Fruit fly (Drosophila melanogaster) whole organism, prepupa: ENCODE results near the gene CG7120.

Source experiments
- Blimp-1 ChIP-seq: fragments of 200-800 bp; sonication (Bioruptor generic); optimal IDR thresholded peaks from 3 replicates; lab custom pipeline; 2017; ENCODE audit warnings: missing biosample characterization, missing genetic modification characterization, mild to moderate bottlenecking, moderate library complexity, missing genetic modification reagents
- CG10631 ChIP-seq: fragments of 200-800 bp; sonication (Bioruptor generic); optimal IDR thresholded peaks from 2 replicates; lab custom pipeline; 2016; ENCODE audit warnings: missing biosample characterization, missing genetic modification characterization
- CG10669 ChIP-seq: fragments of 200-800 bp; sonication (Bioruptor generic); optimal IDR thresholded peaks from 3 replicates; lab custom pipeline; 2018; ENCODE audit warnings: missing biosample characterization, mild to moderate bottlenecking, missing genetic modification characterization, moderate library complexity
- CG11762 ChIP-seq: fragments of 200-800 bp; sonication (Bioruptor generic); optimal IDR thresholded peaks from 3 replicates; lab custom pipeline; 2016; ENCODE audit warnings: missing biosample characterization, missing genetic modification characterization; ENCODE audit not compliant: insufficient read depth
- CG11902 ChIP-seq: fragments of 200-800 bp; sonication (Bioruptor generic); optimal IDR thresholded peaks from 3 replicates; lab custom pipeline; 2016; ENCODE audit warnings: missing biosample characterization, missing genetic modification characterization
- CG15336 ChIP-seq: fragments of 200-800 bp; sonication (Bioruptor generic); IDR thresholded peaks from 2 replicates; pipeline ENCODE4 v1.3.6; 2022; ENCODE audit warnings: missing biosample characterization, missing genetic modification characterization
- CG1621 ChIP-seq: fragments of 200-800 bp; sonication (Bioruptor generic); optimal IDR thresholded peaks from 3 replicates; lab custom pipeline; 2018; ENCODE audit warnings: missing biosample characterization, mild to moderate bottlenecking, missing genetic modification characterization
- CG31627 ChIP-seq: fragments of 200-800 bp; sonication (Bioruptor generic); optimal IDR thresholded peaks from 3 replicates; lab custom pipeline; 2016; ENCODE audit warnings: missing biosample characterization, missing genetic modification characterization
- CG32006 ChIP-seq: fragments of 200-800 bp; sonication (Bioruptor generic); optimal IDR thresholded peaks from 3 replicates; lab custom pipeline; 2017; ENCODE audit warnings: missing biosample characterization, mild to moderate bottlenecking, missing genetic modification characterization
- CG3919 ChIP-seq: fragments of 200-800 bp; sonication (Bioruptor generic); optimal IDR thresholded peaks from 3 replicates; lab custom pipeline; 2016; ENCODE audit warnings: missing biosample characterization, missing genetic modification characterization
- CG4318 ChIP-seq: fragments of 200-800 bp; sonication (Bioruptor generic); optimal IDR thresholded peaks from 3 replicates; lab custom pipeline; 2017; ENCODE audit warnings: missing biosample characterization, mild to moderate bottlenecking, missing genetic modification characterization
- CG6163 ChIP-seq: fragments of 200-800 bp; sonication (Bioruptor generic); IDR thresholded peaks from 3 replicates; pipeline ENCODE4 v1.3.6; 2022; ENCODE audit warnings: missing biosample characterization, missing genetic modification characterization
- CG6792 ChIP-seq: fragments of 200-800 bp; sonication (Bioruptor generic); optimal IDR thresholded peaks from 3 replicates; lab custom pipeline; 2016; ENCODE audit warnings: missing biosample characterization, missing genetic modification characterization
- CG6808 ChIP-seq: fragments of 200-800 bp; sonication (Bioruptor generic); optimal IDR thresholded peaks from 3 replicates; lab custom pipeline; 2017; ENCODE audit warnings: missing biosample characterization, missing genetic modification characterization, mild to moderate bottlenecking, moderate library complexity, missing genetic modification reagents
- CG6854 ChIP-seq: fragments of 200-800 bp; sonication (Bioruptor generic); optimal IDR thresholded peaks from 2 replicates; lab custom pipeline; 2017; ENCODE audit warnings: missing biosample characterization, mild to moderate bottlenecking, missing genetic modification characterization
- CG7368 ChIP-seq: fragments of 200-800 bp; sonication (Bioruptor generic); optimal IDR thresholded peaks from 3 replicates; lab custom pipeline; 2016; ENCODE audit warnings: missing biosample characterization, missing genetic modification characterization
- CG8119 ChIP-seq: fragments of 200-800 bp; sonication (Bioruptor generic); IDR thresholded peaks from 3 replicates; pipeline ENCODE4 v1.3.6; 2022; ENCODE audit warnings: missing biosample characterization, missing genetic modification characterization
- CG8632 ChIP-seq: fragments of 200-800 bp; sonication (Bioruptor generic); optimal IDR thresholded peaks from 3 replicates; lab custom pipeline; 2016; ENCODE audit warnings: missing biosample characterization, missing genetic modification characterization
- CG9139 ChIP-seq: fragments of 200-800 bp; sonication (Bioruptor generic); optimal IDR thresholded peaks from 3 replicates; lab custom pipeline; 2017; ENCODE audit warnings: missing biosample characterization, mild to moderate bottlenecking, missing genetic modification characterization
- Eip75B ChIP-seq: fragments of 200-800 bp; sonication (Bioruptor generic); optimal IDR thresholded peaks from 3 replicates; lab custom pipeline; 2016; ENCODE audit warnings: missing biosample characterization, missing genetic modification characterization
- Eip78C ChIP-seq: fragments of 200-800 bp; sonication (Bioruptor generic); peaks from one replicate; lab custom pipeline; 2016; ENCODE audit warnings: missing biosample characterization, missing genetic modification characterization
- Eip93F ChIP-seq: fragments of 200-800 bp; sonication (Bioruptor generic); optimal IDR thresholded peaks from 2 replicates; lab custom pipeline; 2016; ENCODE audit warnings: missing biosample characterization, mild to moderate bottlenecking, missing genetic modification characterization
- Ets21C ChIP-seq: fragments of 200-800 bp; sonication (Bioruptor generic); optimal IDR thresholded peaks from 3 replicates; lab custom pipeline; 2016; ENCODE audit warnings: missing biosample characterization, missing genetic modification characterization
- Lpt ChIP-seq: fragments of 200-800 bp; sonication (Bioruptor generic); optimal IDR thresholded peaks from 3 replicates; lab custom pipeline; 2016; ENCODE audit warnings: missing biosample characterization, missing genetic modification characterization
- Met ChIP-seq: fragments of 200-800 bp; sonication (Bioruptor generic); optimal IDR thresholded peaks from 3 replicates; lab custom pipeline; 2016; ENCODE audit warnings: missing biosample characterization, missing genetic modification characterization
- Smox ChIP-seq: fragments of 200-800 bp; sonication (Bioruptor generic); optimal IDR thresholded peaks from 3 replicates; lab custom pipeline; 2016; ENCODE audit warnings: missing biosample characterization, missing genetic modification characterization
- Sox102F ChIP-seq: fragments of 200-800 bp; sonication (Bioruptor generic); optimal IDR thresholded peaks from 2 replicates; lab custom pipeline; 2016; ENCODE audit warnings: missing biosample characterization, mild to moderate bottlenecking, missing genetic modification characterization
- Sox14 ChIP-seq: fragments of 200-800 bp; sonication (Bioruptor generic); optimal IDR thresholded peaks from 3 replicates; lab custom pipeline; 2016; ENCODE audit warnings: missing biosample characterization, missing genetic modification characterization
- Sox15 ChIP-seq: fragments of 200-800 bp; sonication (Bioruptor generic); optimal IDR thresholded peaks from 3 replicates; lab custom pipeline; 2016; ENCODE audit warnings: missing biosample characterization, missing genetic modification characterization
- achi ChIP-seq: fragments of 200-800 bp; sonication (Bioruptor generic); optimal IDR thresholded peaks from 3 replicates; lab custom pipeline; 2016; ENCODE audit warnings: missing biosample characterization, missing genetic modification characterization
- cyc ChIP-seq: fragments of 200-800 bp; sonication (Bioruptor generic); optimal IDR thresholded peaks from 3 replicates; lab custom pipeline; 2016; ENCODE audit warnings: missing biosample characterization, missing genetic modification characterization
- dac ChIP-seq: fragments of 200-800 bp; sonication (Bioruptor generic); optimal IDR thresholded peaks from 2 replicates; lab custom pipeline; 2017; ENCODE audit warnings: missing biosample characterization, mild to moderate bottlenecking, missing genetic modification characterization
- dsx ChIP-seq: fragments of 200-800 bp; optimal IDR thresholded peaks from 3 replicates; lab custom pipeline; 2019; ENCODE audit warnings: missing biosample characterization, mild to moderate bottlenecking, missing genetic modification characterization, moderate library complexity; ENCODE audit not compliant: poor library complexity, severe bottlenecking
- eg ChIP-seq: fragments of 200-800 bp; sonication (Bioruptor generic); IDR thresholded peaks from 3 replicates; pipeline ENCODE4 v1.3.6; 2022; ENCODE audit warnings: missing biosample characterization, missing genetic modification characterization
- esn ChIP-seq: fragments of 200-800 bp; sonication (Bioruptor generic); optimal IDR thresholded peaks from 2 replicates; lab custom pipeline; 2016; ENCODE audit warnings: missing biosample characterization, mild to moderate bottlenecking, missing genetic modification characterization, moderate library complexity
- fd59A ChIP-seq: fragments of 200-800 bp; sonication (Bioruptor generic); optimal IDR thresholded peaks from 2 replicates; lab custom pipeline; 2017; ENCODE audit warnings: missing biosample characterization, mild to moderate bottlenecking, missing genetic modification characterization, missing genetic modification reagents
- fd85E ChIP-seq: fragments of 200-800 bp; sonication (Bioruptor generic); optimal IDR thresholded peaks from 3 replicates; lab custom pipeline; 2016; ENCODE audit warnings: missing biosample characterization, missing genetic modification characterization
- fkh ChIP-seq: fragments of 200-800 bp; sonication (Bioruptor generic); optimal IDR thresholded peaks from 3 replicates; lab custom pipeline; 2017; ENCODE audit warnings: missing biosample characterization, mild to moderate bottlenecking, missing genetic modification characterization, moderate library complexity
- lz ChIP-seq: fragments of 200-800 bp; sonication (Bioruptor generic); optimal IDR thresholded peaks from 3 replicates; lab custom pipeline; 2016; ENCODE audit warnings: missing biosample characterization, missing genetic modification characterization
- net ChIP-seq: fragments of 200-800 bp; sonication (Bioruptor generic); optimal IDR thresholded peaks from 3 replicates; lab custom pipeline; 2016; ENCODE audit warnings: missing biosample characterization, missing genetic modification characterization
- pdm3 ChIP-seq: fragments of 200-800 bp; sonication (Bioruptor generic); optimal IDR thresholded peaks from 3 replicates; lab custom pipeline; 2016; ENCODE audit warnings: missing biosample characterization, missing genetic modification characterization
- spab ChIP-seq: fragments of 200-800 bp; sonication (Bioruptor generic); optimal IDR thresholded peaks from 2 replicates; lab custom pipeline; 2017; ENCODE audit warnings: missing biosample characterization, mild to moderate bottlenecking, missing genetic modification characterization, missing genetic modification reagents
- ss ChIP-seq, 2 experiments: fragments of 200-800 bp; sonication (Bioruptor generic); optimal IDR thresholded peaks; 2 replicates in 1 of 2; 3 replicates in 1 of 2; lab custom pipeline; 2017 to 2018; ENCODE audit warnings: mild to moderate bottlenecking in 2 of 2, missing biosample characterization in 2 of 2, missing genetic modification characterization in 2 of 2, moderate library complexity in 1 of 2
- topi ChIP-seq: fragments of 200-800 bp; sonication (Bioruptor generic); optimal IDR thresholded peaks from 3 replicates; lab custom pipeline; 2016; ENCODE audit warnings: missing biosample characterization, missing genetic modification characterization
- vri ChIP-seq: fragments of 200-800 bp; sonication (Bioruptor generic); optimal IDR thresholded peaks from 3 replicates; lab custom pipeline; 2016; ENCODE audit warnings: missing biosample characterization, mild to moderate bottlenecking, missing genetic modification characterization

CG7120 gene

DNA sequence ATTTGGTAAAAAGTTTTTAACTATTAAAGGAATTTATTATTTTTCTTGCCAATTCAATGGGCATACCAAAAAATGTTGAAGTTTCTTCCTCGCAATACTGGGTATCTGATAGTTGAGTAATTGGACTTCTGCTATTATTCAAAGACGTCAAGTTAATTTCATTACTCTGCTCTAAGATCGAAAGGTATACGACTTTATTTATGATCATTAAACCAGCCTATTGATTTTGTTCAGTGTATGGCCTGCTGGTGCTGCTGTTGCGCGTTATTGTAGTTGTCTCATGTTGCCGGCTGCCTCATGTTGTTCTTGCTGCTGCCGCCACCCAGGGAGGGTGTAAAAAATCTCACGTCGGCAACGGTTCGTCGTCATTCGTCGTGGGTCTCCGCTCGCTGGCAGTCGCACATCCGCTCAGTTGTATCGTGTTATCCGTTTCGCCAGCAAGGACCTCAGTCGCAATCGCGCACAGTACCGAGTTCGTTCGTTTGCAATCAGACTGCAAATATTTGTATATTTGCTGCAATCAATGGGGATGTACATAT is at the start of gene CG7120 (continued):
- TF ChIP-seq Sox14 (peak; percentile 23), CG11762 (GFP tag; lab: Kevin White, UChicago) (peak; percentile 11), dac (GFP tag; lab: Kevin White, UChicago) (no peak), eg (GFP tag; lab: Robert Waterston, UW) (peak; percentile 43; the same call in 1 of the 3 replicates), Blimp-1 (GFP tag; lab: Kevin White, UChicago) (no peak), Eip78C (GFP tag; lab: Kevin White, UChicago) (peak; percentile 80), topi (peak; percentile 56), CG8632 (GFP tag; lab: Kevin White, UChicago) (no peak)
- TF ChIP-seq, all 60 proteins: peak for 32

DNA sequence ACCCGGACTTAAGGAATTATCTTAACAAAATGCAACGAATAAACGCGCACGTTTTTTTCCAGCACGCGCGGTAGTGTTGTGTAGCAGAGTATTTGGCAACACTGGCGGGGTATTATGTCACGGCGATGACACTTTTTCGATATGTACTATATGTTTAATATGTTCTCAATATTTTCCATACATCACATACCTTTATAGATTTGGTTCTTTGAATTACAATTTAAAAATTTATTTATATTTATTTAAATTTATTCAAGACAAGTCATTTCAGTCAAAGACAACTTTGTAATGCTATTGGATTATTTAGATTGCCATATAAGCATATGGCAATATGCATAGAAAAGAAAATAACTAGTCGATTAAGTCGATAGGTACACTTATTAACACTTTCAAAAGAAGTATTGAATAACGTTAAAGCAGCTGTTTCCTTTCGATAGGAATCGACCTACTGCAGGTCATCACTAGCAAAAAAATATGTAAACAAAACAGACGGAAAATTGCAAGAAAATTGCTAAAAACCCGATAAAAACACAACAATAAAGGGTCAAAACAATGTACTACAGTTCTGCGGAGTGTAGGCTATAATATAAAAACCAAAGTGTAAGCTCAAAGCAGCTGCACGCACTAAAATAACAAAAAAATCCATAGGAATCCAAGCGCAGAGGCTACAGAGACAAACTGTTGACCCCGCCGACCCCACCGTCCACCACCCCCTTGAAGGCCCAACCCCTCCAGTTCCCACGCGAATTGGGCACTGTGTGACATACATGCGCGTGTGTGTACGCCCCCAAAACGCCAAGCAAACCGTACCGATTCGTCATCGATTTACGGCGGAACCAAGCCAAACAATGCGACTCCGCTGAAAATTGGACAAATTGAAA is 49.5 kb upstream of the CG7120 start, which contains the start of the genes CG7182 and GAPcenA:
Gene CG7182, minus strand, starts transcription at position 283 of the 881 bp plus-strand sequence.
Gene GAPcenA, plus strand, starts transcription at position 462 of the 881 bp plus-strand sequence.
- TF ChIP-seq CG3919 (GFP tag; lab: Kevin White, UChicago) (peak; percentile 71), achi (GFP tag; lab: Kevin White, UChicago) (peak; percentile 78), net (GFP tag; lab: Kevin White, UChicago) (peak; percentile 71), Eip78C (GFP tag; lab: Kevin White, UChicago) (peak; percentile 92), CG1621 (tag; lab: Kevin White, UChicago) (peak; percentile 16), Smox (GFP tag; lab: Kevin White, UChicago) (no peak), CG11902 (peak; percentile 53), CG4318 (GFP tag; lab: Kevin White, UChicago) (no peak), CG32006 (no peak), lz (GFP tag; lab: Kevin White, UChicago) (peak; percentile 66), CG9139 (GFP tag; lab: Kevin White, UChicago) (peak; percentile 26), eg (GFP tag; lab: Robert Waterston, UW) (peak; percentile 75), dsx (GFP tag; lab: Kevin White, UChicago) (no peak), Eip75B (no peak), CG8632 (GFP tag; lab: Kevin White, UChicago) (peak; percentile 77), CG6163 (peak; percentile 75), CG6854 (peak; percentile 28), CG6792 (GFP tag; lab: Kevin White, UChicago) (peak; percentile 70), Lpt (GFP tag; lab: Kevin White, UChicago) (peak; percentile 36), CG15336 (peak; percentile 59; the same call in 1 of the 2 replicates), Sox15 (GFP tag; lab: Kevin White, UChicago) (peak; percentile 43), Blimp-1 (GFP tag; lab: Kevin White, UChicago) (peak; percentile 42), topi (peak; percentile 75), pdm3 (GFP tag; lab: Kevin White, UChicago) (no peak), fd85E (GFP tag; lab: Kevin White, UChicago) (no peak), spab (GFP tag; lab: Kevin White, UChicago) (peak; percentile 41), Ets21C (no peak), CG7368 (peak; percentile 57), vri (GFP tag; lab: Kevin White, UChicago) (peak; percentile 90), Sox102F (GFP tag; lab: Kevin White, UChicago) (no peak), CG6808 (GFP tag; lab: Kevin White, UChicago) (peak; percentile 62), Eip93F (peak; percentile 27), fkh (GFP tag; lab: Kevin White, UChicago) (peak; percentile 54), fd59A (peak; percentile 7), Sox14 (peak; percentile 41), Met (no peak), dac (GFP tag; lab: Kevin White, UChicago) (no peak), cyc (peak; percentile 64), CG10669 (peak; percentile 69), esn (GFP tag; lab: Kevin White, UChicago) (peak; percentile 80), CG31627 (GFP tag; lab: Kevin White, UChicago) (peak; percentile 63), CG10631 (peak; percentile 87), ss (GFP tag; optimal IDR thresholded peaks at IDR 0.05; lab: Kevin White, UChicago) (peak in 1 of 2 experiments; percentile 79), CG8119 (GFP tag; lab: Robert Waterston, UW) (peak; percentile 54; the same call in 2 of the 3 replicates)
